Worm (Caenorhabditis elegans): ENCODE measurements around the gene C09B9.4.

ce11 chrIV:5038744-5039143 lies 5.6 kb upstream of the C09B9.4 start:
- TF ChIP-seq T22C8.4 (GFP tag; IDR thresholded peaks at IDR 0.05) = no peak; the same call in none of the 2 replicates
- TF ChIP-seq flt-1 (GFP tag; IDR thresholded peaks at IDR 0.05) = peak; percentile 85
- peak; percentile 80; the same call in 1 of the 2 replicates for TF ChIP-seq tab-1 (GFP tag; IDR thresholded peaks at IDR 0.05)
- TF ChIP-seq cog-1 (tag; optimal IDR thresholded peaks at IDR 0.05) = no peak
- TF ChIP-seq ztf-29 (GFP tag; IDR thresholded peaks at IDR 0.05) = no peak
- peak; percentile 63; the same call in 1 of the 2 replicates for TF ChIP-seq ztf-23 (GFP tag; IDR thresholded peaks at IDR 0.05)
- peak; percentile 52 for TF ChIP-seq med-1 (GFP tag; optimal IDR thresholded peaks at IDR 0.05; ENCODE audit: insufficient read depth)
- TF ChIP-seq ref-1 (GFP tag; conservative IDR thresholded peaks at IDR 0.05) = no peak; the same call in 1 of the 2 replicates
- no peak for TF ChIP-seq klf-2 (GFP tag; conservative IDR thresholded peaks at IDR 0.05)
